Comparison of ENCODE assay signal across 1 fruit fly cellular context in the genomic region with DNA sequence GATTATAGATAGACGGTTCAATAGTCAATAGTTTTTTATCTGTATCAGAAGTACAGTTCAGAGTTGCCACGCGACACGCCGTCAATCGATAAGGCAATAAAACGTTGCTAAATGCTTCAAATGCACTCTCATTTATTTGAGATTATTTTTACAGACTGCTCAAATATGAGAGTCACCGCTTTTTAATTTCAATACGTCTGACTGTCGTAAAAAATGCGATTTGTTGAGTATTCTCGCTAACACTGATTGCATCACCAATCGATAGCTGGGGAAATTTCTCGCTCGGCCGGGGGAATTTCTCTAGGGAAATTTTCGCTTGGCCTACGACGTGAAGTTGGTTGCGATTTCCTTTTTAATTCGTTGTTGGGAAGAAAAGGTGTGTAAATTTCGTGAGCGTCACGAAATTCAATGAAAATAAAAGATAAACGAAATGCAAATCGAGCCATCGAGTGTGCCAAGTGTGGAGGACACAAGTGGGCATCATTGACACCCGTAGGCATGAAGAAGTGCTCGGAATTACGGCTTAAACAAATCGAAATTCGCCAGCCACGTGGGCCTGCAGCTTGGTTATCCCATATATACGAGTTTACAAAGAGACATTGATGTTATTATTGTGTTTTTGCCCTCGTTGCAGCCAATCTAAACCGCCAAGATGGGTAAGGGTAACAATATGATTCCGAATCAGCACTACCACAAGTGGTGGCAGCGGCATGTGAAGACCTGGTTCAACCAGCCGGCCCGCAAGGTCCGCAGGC.
A peak's percentile ranks its signal among the peaks of the same experiment; 100 is the strongest.
TF ChIP-seq lines count a peak whose summit lies in the region.

Gene Dref (minus strand): TSS at position 247 of the 755 bp plus-strand sequence.
Gene RpL13 (plus strand): TSS at position 331 of the 755 bp plus-strand sequence.

TF ChIP-seq in whole organism, embryonic, 481 proteins besides CTCF, POLR2A, EP300 and RAD21 (continued from another document):
- TF ChIP-seq pros (GFP tag; optimal IDR thresholded peaks at IDR 0.05; lab: Kevin White, UChicago) (peak; percentile 60), CG8478 (optimal IDR thresholded peaks at IDR 0.05; lab: Kevin White, UChicago) (no peak), ro (GFP tag; IDR thresholded peaks at IDR 0.05; lab: Robert Waterston, UW) (no peak), Sry-δ (GFP tag; optimal IDR thresholded peaks at IDR 0.05; lab: Kevin White, UChicago) (peak; percentile 92), tgo (GFP tag; IDR thresholded peaks at IDR 0.05; lab: Robert Waterston, UW) (peak; percentile 72), CG32772 (GFP tag; IDR thresholded peaks at IDR 0.05; lab: Robert Waterston, UW) (peak; percentile 37; the same call in 1 of the 2 replicates), CG7357 (GFP tag; IDR thresholded peaks at IDR 0.05; lab: Robert Waterston, UW) (0 out of 3 replicates have a peak, but pooled peaks have one; percentile 41), dpn (GFP tag; optimal IDR thresholded peaks at IDR 0.05; lab: Kevin White, UChicago) (peak; percentile 64 to 88), twi (tag; optimal IDR thresholded peaks at IDR 0.05; lab: Kevin White, UChicago) (peak; percentile 65), tin (GFP tag; optimal IDR thresholded peaks at IDR 0.05; lab: Kevin White, UChicago) (peak; percentile 69), CG11085 (GFP tag; IDR thresholded peaks at IDR 0.05; lab: Robert Waterston, UW) (peak; percentile 49; the same call in 1 of the 2 replicates), CG15011 (GFP tag; optimal IDR thresholded peaks at IDR 0.05; lab: Kevin White, UChicago) (peak; percentile 90), Fer3 (tag; optimal IDR thresholded peaks at IDR 0.05; lab: Kevin White, UChicago) (peak; percentile 89), CG17359 (tag; optimal IDR thresholded peaks at IDR 0.05; lab: Kevin White, UChicago) (peak; percentile 85), NFAT (GFP tag; IDR thresholded peaks at IDR 0.05; lab: Robert Waterston, UW) (peak; percentile 82), emc (GFP tag; optimal IDR thresholded peaks at IDR 0.05; lab: Kevin White, UChicago) (peak; percentile 79), klu (GFP tag; IDR thresholded peaks at IDR 0.05; lab: Robert Waterston, UW) (peak; percentile 41; the same call in 1 of the 2 replicates), slou (GFP tag; optimal IDR thresholded peaks at IDR 0.05; lab: Kevin White, UChicago) (peak; percentile 21), grn (GFP tag; optimal IDR thresholded peaks at IDR 0.05; lab: Kevin White, UChicago) (peak; percentile 86), oc (tag; optimal IDR thresholded peaks at IDR 0.05; lab: Kevin White, UChicago) (peak; percentile 60), nerfin-1 (tag; optimal IDR thresholded peaks at IDR 0.05; lab: Kevin White, UChicago) (peak; percentile 84), tap (tag; optimal IDR thresholded peaks at IDR 0.05; lab: Kevin White, UChicago) (peak; percentile 79), dati (GFP tag; IDR thresholded peaks at IDR 0.05; lab: Robert Waterston, UW) (peak; percentile 71), CG43689 (GFP tag; IDR thresholded peaks at IDR 0.05; lab: Robert Waterston, UW) (peak; percentile 63), ewg (GFP tag; optimal IDR thresholded peaks at IDR 0.05; lab: Kevin White, UChicago) (peak; percentile 75), Bdp1 (GFP tag; optimal IDR thresholded peaks at IDR 0.05; lab: Kevin White, UChicago) (peak; percentile 64), phol (tag; optimal IDR thresholded peaks at IDR 0.05; lab: Kevin White, UChicago) (peak; percentile 74), Dek (tag; optimal IDR thresholded peaks at IDR 0.05; lab: Kevin White, UChicago) (no peak), CG30403 (GFP tag; optimal IDR thresholded peaks at IDR 0.05; lab: Kevin White, UChicago) (peak; percentile 80), MESR4 (GFP tag; optimal IDR thresholded peaks at IDR 0.05; lab: Kevin White, UChicago) (peak; percentile 98), CG17186 (GFP tag; optimal IDR thresholded peaks at IDR 0.05; lab: Kevin White, UChicago) (peak; percentile 89), br (optimal IDR thresholded peaks at IDR 0.05; lab: Kevin White, UChicago) (no peak), Rx (GFP tag; IDR thresholded peaks at IDR 0.05; lab: Robert Waterston, UW) (peak; percentile 70), Hr78 (GFP tag; optimal IDR thresholded peaks at IDR 0.05; lab: Kevin White, UChicago) (peak in 1 of 2 experiments; percentile 47), bowl (GFP tag; IDR thresholded peaks at IDR 0.05; lab: Robert Waterston, UW) (0 out of 2 replicates have a peak, but pooled peaks have one; percentile 32)
